Worm (Caenorhabditis elegans): ENCODE results near the gene pri-1.
A peak's percentile ranks its signal among the peaks of the same experiment; 100 is the strongest.

Gene pri-1

DNA sequence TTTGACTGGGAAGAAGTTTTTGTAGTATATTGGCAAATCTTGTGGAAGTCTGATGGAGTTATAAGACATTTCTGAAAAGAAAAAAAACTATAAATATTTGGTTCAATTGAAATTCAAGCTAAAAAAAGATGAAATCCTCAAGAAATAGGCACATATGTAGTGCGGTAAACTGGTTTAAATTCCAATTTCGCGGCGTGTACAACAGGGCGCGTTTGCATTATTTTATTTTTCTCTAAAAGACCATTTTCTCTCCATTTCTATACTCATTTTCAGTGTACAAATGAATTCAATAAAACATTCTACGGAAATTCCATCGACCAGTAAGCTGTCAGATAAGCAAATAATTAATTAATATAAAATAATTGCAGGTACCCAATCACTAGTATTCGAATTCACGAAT is at the start of gene pri-1, which contains the start of gene F58A4.6 (continued):
- TF ChIP-seq Y53F4B.3 (GFP tag; IDR thresholded peaks at IDR 0.05) (no peak), F57C9.4 (tag; optimal IDR thresholded peaks at IDR 0.05) (no peak), egl-44 (GFP tag; IDR thresholded peaks at IDR 0.05) (no peak), xnd-1 (tag; optimal IDR thresholded peaks at IDR 0.05) (no peak), nhr-80 (tag; optimal IDR thresholded peaks at IDR 0.05) (no peak), rpc-1 (optimal IDR thresholded peaks at IDR 0.05) (no peak), rpc-1 (tag; optimal IDR thresholded peaks at IDR 0.05) (no peak), ZK185.1 (tag; optimal IDR thresholded peaks at IDR 0.05; ENCODE audit: poor library complexity, severe bottlenecking) (no peak), mes-4 (tag; optimal IDR thresholded peaks at IDR 0.05) (no peak), gei-17 (GFP tag; optimal IDR thresholded peaks at IDR 0.05) (no peak), lir-1 (GFP tag; conservative IDR thresholded peaks at IDR 0.05) (no peak), ztf-6 (GFP tag; IDR thresholded peaks at IDR 0.05) (no peak), ets-4 (GFP tag; optimal IDR thresholded peaks at IDR 0.05) (no peak), ztf-18 (tag; optimal IDR thresholded peaks at IDR 0.05) (peak; percentile 6), K11D2.4 (GFP tag; IDR thresholded peaks at IDR 0.05) (no peak), ekl-4 (GFP tag; IDR thresholded peaks at IDR 0.05) (no peak), unc-130 (GFP tag; optimal IDR thresholded peaks at IDR 0.05) (no peak), B0019.2 (GFP tag; conservative IDR thresholded peaks at IDR 0.05) (no peak), dpff-1 (tag; optimal IDR thresholded peaks at IDR 0.05) (no peak), mxl-1 (tag; optimal IDR thresholded peaks at IDR 0.05) (no peak), repo-1 (tag; optimal IDR thresholded peaks at IDR 0.05) (no peak), efl-1 (GFP tag; optimal IDR thresholded peaks at IDR 0.05) (peak; percentile 73), tlf-1 (GFP tag; optimal IDR thresholded peaks at IDR 0.05) (no peak), madf-8 (GFP tag; conservative IDR thresholded peaks at IDR 0.05) (peak; percentile 19; the same call in 1 of the 2 replicates), B0336.3 (GFP tag; IDR thresholded peaks at IDR 0.05) (no peak), ztf-25 (GFP tag; IDR thresholded peaks at IDR 0.05) (no peak), lsl-1 (GFP tag; optimal IDR thresholded peaks at IDR 0.05) (peak; percentile 29), attf-3 (GFP tag; conservative IDR thresholded peaks at IDR 0.05) (no peak), nhr-120 (GFP tag; IDR thresholded peaks at IDR 0.05) (no peak), lin-35 (GFP tag; optimal IDR thresholded peaks at IDR 0.05) (no peak), ztf-28 (GFP tag; IDR thresholded peaks at IDR 0.05) (no peak), C17E4.6 (GFP tag; IDR thresholded peaks at IDR 0.05) (no peak), ccch-3 (GFP tag; optimal IDR thresholded peaks at IDR 0.05) (no peak), hsf-1 (GFP tag; IDR thresholded peaks at IDR 0.05) (no peak), akir-1 (GFP tag; optimal IDR thresholded peaks at IDR 0.05) (no peak), K12H6.12 (tag; optimal IDR thresholded peaks at IDR 0.05) (no peak), hrde-1 (tag; optimal IDR thresholded peaks at IDR 0.05; ENCODE audit: borderline replicate concordance) (no peak), F49E8.2 (tag; optimal IDR thresholded peaks at IDR 0.05; ENCODE audit: insufficient read depth) (no peak), ceh-91 (GFP tag; IDR thresholded peaks at IDR 0.05) (no peak), F10E7.11 (tag; optimal IDR thresholded peaks at IDR 0.05) (no peak), mcd-1 (GFP tag; IDR thresholded peaks at IDR 0.05) (peak; percentile 83), mel-28 (tag; optimal IDR thresholded peaks at IDR 0.05; ENCODE audit: borderline replicate concordance) (no peak), lin-40 (tag; optimal IDR thresholded peaks at IDR 0.05) (no peak)

Measured in whole organism, young adult.